Worm (Caenorhabditis elegans) whole organism, young adult: ENCODE data around the gene C52E4.12.
A peak's percentile ranks its signal among the peaks of the same experiment; 100 is the strongest.

ENCODE experiments used
- C06A6.2 ChIP-seq: fragments of 200-800 bp; sonication (Bioruptor generic); conservative IDR thresholded peaks from 2 replicates; pipeline ENCODE4 v1.3.6; 2022; ENCODE audit warnings: missing genetic modification characterization, missing compliant biosample characterization
- C17E4.6 ChIP-seq: fragments of 200-800 bp; sonication (Bioruptor generic); IDR thresholded peaks from 2 replicates; pipeline ENCODE4 v1.3.6; 2022; ENCODE audit warnings: missing genetic modification reagents, missing genetic modification characterization, missing compliant biosample characterization
- F10E7.11 ChIP-seq: sonication (generic microtip); optimal IDR thresholded peaks from 2 replicates; lab custom pipeline; 2017; ENCODE audit warnings: mild to moderate bottlenecking, missing genetic modification characterization, moderate library complexity, missing compliant biosample characterization
- F37B4.10 ChIP-seq: fragments of 200-800 bp; sonication (Bioruptor generic); IDR thresholded peaks from 2 replicates; pipeline ENCODE4 v1.3.6; 2022; ENCODE audit warnings: missing genetic modification characterization, missing compliant biosample characterization
- F39B2.1 ChIP-seq: fragments of 200-800 bp; sonication (Bioruptor generic); IDR thresholded peaks from 2 replicates; pipeline ENCODE4 v1.3.6; 2022; ENCODE audit warnings: missing genetic modification reagents, missing genetic modification characterization, missing compliant biosample characterization
- F52B5.7 ChIP-seq: sonication (generic microtip); optimal IDR thresholded peaks from 2 replicates; lab custom pipeline; 2016; ENCODE audit warnings: mild to moderate bottlenecking, missing genetic modification characterization, missing compliant biosample characterization
- K12H6.12 ChIP-seq: fragments of 200-800 bp; sonication (Bioruptor generic); optimal IDR thresholded peaks from 2 replicates; lab custom pipeline; 2018; ENCODE audit warnings: mild to moderate bottlenecking, missing genetic modification characterization, missing compliant biosample characterization
- T07F8.4 ChIP-seq: sonication (generic microtip); optimal IDR thresholded peaks from 2 replicates; lab custom pipeline; 2016; ENCODE audit warnings: mild to moderate bottlenecking, missing genetic modification characterization, moderate library complexity, missing compliant biosample characterization
- Y53G8AR.9 ChIP-seq: fragments of 200-800 bp; sonication (Bioruptor generic); conservative IDR thresholded peaks from 2 replicates; pipeline ENCODE4 v1.3.6; 2022; ENCODE audit warnings: missing genetic modification reagents, missing genetic modification characterization, missing compliant biosample characterization
- Y79H2A.3 ChIP-seq: fragments of 200-800 bp; sonication (Bioruptor generic); conservative IDR thresholded peaks from 2 replicates; pipeline ENCODE4 v1.3.6; 2022; ENCODE audit warnings: missing genetic modification reagents, missing genetic modification characterization, missing compliant biosample characterization
- Y95B8A.8 ChIP-seq: fragments of 200-800 bp; sonication (Bioruptor generic); IDR thresholded peaks from 2 replicates; pipeline ENCODE4 v1.3.6; 2022; ENCODE audit warnings: missing genetic modification reagents, missing genetic modification characterization, missing compliant biosample characterization
- ZK185.1 ChIP-seq: sonication (generic microtip); optimal IDR thresholded peaks from 2 replicates; lab custom pipeline; 2016; ENCODE audit warnings: mild to moderate bottlenecking, missing genetic modification characterization, missing compliant biosample characterization; ENCODE audit not compliant: poor library complexity, severe bottlenecking
- akir-1 ChIP-seq: fragments of 200-800 bp; sonication (Bioruptor generic); optimal IDR thresholded peaks from 2 replicates; lab custom pipeline; 2018; ENCODE audit warnings: mild to moderate bottlenecking, missing genetic modification characterization, moderate library complexity, missing compliant biosample characterization
- ama-1 ChIP-seq, 3 experiments: fragments of 150-350 bp in 1 of 3; sonication (generic microtip) in 2 of 3; optimal IDR thresholded peaks; 2 replicates each; lab custom pipeline; 2014 to 2018; ENCODE audit warnings: missing biosample characterization in 2 of 3, missing genetic modification characterization in 2 of 3, missing genetic modification reagents in 2 of 3
- aptf-3 ChIP-seq: fragments of 200-800 bp; sonication (Bioruptor generic); IDR thresholded peaks from 2 replicates; pipeline ENCODE4 v1.3.6; 2022; ENCODE audit warnings: missing genetic modification characterization, missing compliant biosample characterization
- atf-7 ChIP-seq: sonication (generic microtip); optimal IDR thresholded peaks from 2 replicates; lab custom pipeline; 2017; ENCODE audit warnings: mild to moderate bottlenecking, missing genetic modification characterization, missing compliant biosample characterization
- attf-3 ChIP-seq: fragments of 200-800 bp; sonication (Bioruptor generic); conservative IDR thresholded peaks from 2 replicates; pipeline ENCODE4 v1.3.6; 2022; ENCODE audit warnings: missing genetic modification reagents, missing genetic modification characterization, missing compliant biosample characterization
- attf-6 ChIP-seq: fragments of 200-800 bp; sonication (Bioruptor generic); IDR thresholded peaks from 2 replicates; pipeline ENCODE4 v1.3.6; 2022; ENCODE audit warnings: missing genetic modification reagents, missing genetic modification characterization, missing compliant biosample characterization
- ceh-40 ChIP-seq: fragments of 200-800 bp; sonication (Bioruptor generic); IDR thresholded peaks from 2 replicates; pipeline ENCODE4 v1.3.6; 2022; ENCODE audit warnings: missing genetic modification characterization, missing compliant biosample characterization
- ceh-58 ChIP-seq: fragments of 200-800 bp; sonication (Bioruptor generic); IDR thresholded peaks from 2 replicates; pipeline ENCODE4 v1.3.6; 2022; ENCODE audit warnings: missing genetic modification characterization, missing compliant biosample characterization
- ceh-91 ChIP-seq: fragments of 200-800 bp; sonication (Bioruptor generic); IDR thresholded peaks from 2 replicates; pipeline ENCODE4 v1.3.6; 2022; ENCODE audit warnings: missing genetic modification reagents, missing genetic modification characterization, missing compliant biosample characterization
- dox-1 ChIP-seq: fragments of 200-800 bp; sonication (Bioruptor generic); IDR thresholded peaks from 2 replicates; pipeline ENCODE4 v1.3.6; 2022; ENCODE audit warnings: missing genetic modification reagents, missing genetic modification characterization, missing compliant biosample characterization
- dpff-1 ChIP-seq: sonication (generic microtip); optimal IDR thresholded peaks from 2 replicates; lab custom pipeline; 2017; ENCODE audit warnings: mild to moderate bottlenecking, missing genetic modification characterization, missing compliant biosample characterization
- dpl-1 ChIP-seq: fragments of 150-350 bp; optimal IDR thresholded peaks from 2 replicates; lab custom pipeline; 2014; ENCODE audit warnings: missing biosample characterization, missing genetic modification reagents, missing genetic modification characterization
- egl-44 ChIP-seq: fragments of 200-800 bp; sonication (Bioruptor generic); IDR thresholded peaks from 2 replicates; pipeline ENCODE4 v1.3.6; 2022; ENCODE audit warnings: missing genetic modification reagents, missing genetic modification characterization, missing compliant biosample characterization
- egrh-3 ChIP-seq: fragments of 200-800 bp; sonication (Bioruptor generic); IDR thresholded peaks from 2 replicates; pipeline ENCODE4 v1.3.6; 2022; ENCODE audit warnings: missing genetic modification reagents, missing genetic modification characterization, missing compliant biosample characterization
- him-1 ChIP-seq: sonication (generic microtip); optimal IDR thresholded peaks from 2 replicates; lab custom pipeline; 2016; ENCODE audit warnings: missing genotype, missing genetic modification reagents, missing genetic modification characterization, missing compliant biosample characterization
- hlh-26 ChIP-seq: fragments of 200-800 bp; sonication (Bioruptor generic); conservative IDR thresholded peaks from 2 replicates; pipeline ENCODE4 v1.3.6; 2022; ENCODE audit warnings: missing genetic modification reagents, missing genetic modification characterization, missing compliant biosample characterization
- let-607 ChIP-seq, 2 experiments: fragments of 200-800 bp in 1 of 2; sonication (Bioruptor generic) in 1 of 2; sonication (generic microtip) in 1 of 2; optimal IDR thresholded peaks; 2 replicates each; lab custom pipeline; 2016 to 2018; ENCODE audit warnings: mild to moderate bottlenecking in 2 of 2, missing compliant biosample characterization in 2 of 2, missing genetic modification characterization in 2 of 2, moderate library complexity in 2 of 2, missing genotype in 1 of 2
- lin-26 ChIP-seq: fragments of 200-800 bp; sonication (Bioruptor generic); IDR thresholded peaks from 2 replicates; pipeline ENCODE4 v1.3.6; 2022; ENCODE audit warnings: missing genetic modification reagents, missing genetic modification characterization, missing compliant biosample characterization
- lin-35 ChIP-seq, 3 experiments: fragments of 150-350 bp in 2 of 3; sonication (generic microtip) in 1 of 3; optimal IDR thresholded peaks; 2 replicates each; lab custom pipeline; 2014 to 2018; ENCODE audit warnings: missing biosample characterization in 3 of 3, missing genetic modification characterization in 3 of 3, missing genetic modification reagents in 3 of 3
- lin-40 ChIP-seq: sonication (generic microtip); optimal IDR thresholded peaks from 2 replicates; lab custom pipeline; 2016; ENCODE audit warnings: missing genetic modification characterization, mild to moderate bottlenecking, missing compliant biosample characterization, missing genotype, missing genetic modification reagents
- mxl-1 ChIP-seq: sonication (generic microtip); optimal IDR thresholded peaks from 2 replicates; lab custom pipeline; 2016; ENCODE audit warnings: missing genetic modification characterization, missing compliant biosample characterization
- nfya-1 ChIP-seq: sonication (generic microtip); optimal IDR thresholded peaks from 2 replicates; lab custom pipeline; 2017; ENCODE audit warnings: antibody characterized with exemption, missing compliant biosample characterization, missing genetic modification characterization, borderline replicate concordance; ENCODE audit not compliant: insufficient read depth
- nfyb-1 ChIP-seq: fragments of 200-800 bp; sonication (Bioruptor generic); IDR thresholded peaks from 2 replicates; pipeline ENCODE4 v1.3.6; 2022; ENCODE audit warnings: missing genetic modification reagents, missing genetic modification characterization, missing compliant biosample characterization
- nhr-179 ChIP-seq: sonication (generic microtip); optimal IDR thresholded peaks from 2 replicates; lab custom pipeline; 2016; ENCODE audit warnings: mild to moderate bottlenecking, missing genetic modification characterization, missing compliant biosample characterization
- pbrm-1 ChIP-seq: fragments of 200-800 bp; sonication (Bioruptor generic); IDR thresholded peaks from 2 replicates; pipeline ENCODE4 v1.3.6; 2022; ENCODE audit warnings: missing genetic modification reagents, missing genetic modification characterization, missing compliant biosample characterization
- rec-8 ChIP-seq, 2 experiments: sonication (generic microtip); optimal IDR thresholded peaks; 2 replicates each; lab custom pipeline; 2016; ENCODE audit warnings: mild to moderate bottlenecking in 2 of 2, missing genetic modification characterization in 2 of 2, missing genetic modification reagents in 2 of 2, missing genotype in 2 of 2, missing biosample characterization in 1 of 2, missing compliant biosample characterization in 1 of 2, moderate library complexity in 1 of 2
- snpc-1.3 ChIP-seq: sonication (generic microtip); optimal IDR thresholded peaks from 2 replicates; lab custom pipeline; 2017; ENCODE audit warnings: missing genetic modification characterization, mild to moderate bottlenecking, missing compliant biosample characterization, antibody characterized with exemption, moderate library complexity, missing genotype, missing genetic modification reagents; ENCODE audit not compliant: insufficient read depth
- snpc-4 ChIP-seq, 5 experiments: fragments of 150-350 bp in 1 of 5; sonication (generic microtip) in 4 of 5; optimal IDR thresholded peaks; 2 replicates each; lab custom pipeline; 2014 to 2018; ENCODE audit warnings: missing genetic modification characterization in 5 of 5, missing biosample characterization in 3 of 5, antibody characterized with exemption in 2 of 5, mild to moderate bottlenecking in 2 of 5, missing compliant biosample characterization in 2 of 5, missing genotype in 2 of 5, moderate library complexity in 2 of 5, missing genetic modification reagents in 1 of 5
- tbx-9 ChIP-seq: sonication (generic microtip); optimal IDR thresholded peaks from 2 replicates; lab custom pipeline; 2016; ENCODE audit warnings: borderline replicate concordance, missing genetic modification characterization, inconsistent platforms, missing compliant biosample characterization
- unc-62 ChIP-seq: fragments of 150-350 bp; optimal IDR thresholded peaks from 2 replicates; lab custom pipeline; 2014; ENCODE audit warnings: missing biosample characterization, missing genetic modification reagents, missing genetic modification characterization
- ztf-18 ChIP-seq: sonication (generic microtip); optimal IDR thresholded peaks from 2 replicates; lab custom pipeline; 2016; ENCODE audit warnings: missing genotype, mild to moderate bottlenecking, missing genetic modification characterization, missing compliant biosample characterization
- ztf-6 ChIP-seq: fragments of 200-800 bp; sonication (Bioruptor generic); IDR thresholded peaks from 2 replicates; pipeline ENCODE4 v1.3.6; 2022; ENCODE audit warnings: missing genetic modification reagents, missing genetic modification characterization, missing compliant biosample characterization

C52E4.12 gene

DNA sequence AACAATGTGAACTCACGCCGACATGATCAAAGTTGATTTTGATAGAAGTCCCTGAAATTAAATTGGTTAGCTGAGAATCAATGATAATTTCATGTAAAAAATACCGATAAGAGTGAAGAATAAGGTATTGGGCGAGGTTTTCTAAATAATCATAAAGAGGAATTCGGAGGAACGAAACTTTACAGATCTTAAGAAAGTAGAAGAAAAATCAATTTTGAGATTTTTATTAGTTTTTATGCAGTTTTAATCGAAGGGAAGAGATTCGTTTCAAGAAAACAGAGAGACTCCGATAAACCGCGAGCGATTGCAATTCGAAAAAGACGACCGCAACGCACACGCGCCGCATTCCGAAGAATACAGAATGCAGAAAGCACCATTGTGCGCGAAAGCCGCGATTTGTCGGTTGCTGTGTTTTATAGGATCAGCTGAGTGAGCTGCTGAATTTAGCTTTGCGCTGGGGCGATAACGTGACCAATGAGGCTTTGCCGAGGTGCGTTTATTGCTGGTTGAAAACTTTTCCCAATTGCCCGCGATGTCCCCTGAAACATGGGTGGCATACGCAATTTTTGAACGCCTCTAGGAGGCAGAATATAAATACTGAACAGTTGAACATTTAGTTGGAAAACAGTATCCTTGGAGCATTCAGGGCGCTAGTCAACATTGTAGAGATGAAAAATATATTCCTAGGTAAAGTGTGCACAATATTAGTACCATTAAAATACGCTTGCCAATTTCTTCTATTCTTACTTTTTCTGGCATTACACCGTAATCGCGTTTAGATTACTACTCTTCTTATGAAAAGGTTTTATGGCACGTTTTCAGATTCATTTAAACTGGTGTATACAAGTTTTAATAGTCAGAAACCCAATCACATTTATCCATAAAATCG lies 16.0 kb upstream of the C52E4.12 start, which contains the start of gene snr-4 (continued):
- TF ChIP-seq pbrm-1 (GFP tag; lab: Robert Waterston, UW) (peak; percentile 99), ZK185.1 (tag; lab: Kevin White, UChicago) (peak; percentile 73), mxl-1 (tag; lab: Kevin White, UChicago) (no peak), egrh-3 (GFP tag; lab: Robert Waterston, UW) (peak; percentile 53; the same call in 1 of the 2 replicates), him-1 (peak; percentile 92), Y95B8A.8 (GFP tag; lab: Robert Waterston, UW) (no peak), ztf-18 (tag; lab: Kevin White, UChicago) (peak; percentile 79), ceh-91 (peak; percentile 83), nfya-1 (tag; lab: Kevin White, UChicago) (no peak), nfyb-1 (GFP tag; lab: Robert Waterston, UW) (peak; percentile 97), hlh-26 (no peak), F10E7.11 (peak; percentile 7), C06A6.2 (GFP tag; lab: Robert Waterston, UW) (peak; percentile 88), snpc-4 (GFP tag; optimal IDR thresholded peaks at IDR 0.05; lab: Kevin White, UChicago) (peak; percentile 99), snpc-4 (tag; optimal IDR thresholded peaks at IDR 0.05; lab: Kevin White, UChicago) (peak; percentile 99 to 100 (median 99)), C17E4.6 (peak; percentile 97), ztf-6 (GFP tag; lab: Robert Waterston, UW) (peak; percentile 48; the same call in 1 of the 2 replicates), K12H6.12 (tag; lab: Kevin White, UChicago) (peak; percentile 88), dox-1 (peak; percentile 98), tbx-9 (tag; lab: Kevin White, UChicago) (no peak), rec-8 (tag; optimal IDR thresholded peaks at IDR 0.05; lab: Kevin White, UChicago) (peak in 1 of 2 experiments; percentile 37), dpl-1 (GFP tag; lab: Kevin White, UChicago) (peak; percentile 44), attf-6 (GFP tag; lab: Robert Waterston, UW) (peak; percentile 93), Y79H2A.3 (GFP tag; lab: Robert Waterston, UW) (peak; percentile 79), ceh-40 (0 out of 2 replicates have a peak, but pooled peaks have one; percentile 27), ceh-58 (GFP tag; lab: Robert Waterston, UW) (no peak), snpc-1.3 (tag; lab: Kevin White, UChicago) (peak; percentile 94), lin-26 (GFP tag; lab: Robert Waterston, UW) (peak; percentile 73), aptf-3 (0 out of 2 replicates have a peak, but pooled peaks have one; percentile 6), F37B4.10 (GFP tag; lab: Robert Waterston, UW) (0 out of 2 replicates have a peak, but pooled peaks have one; percentile 58), dpff-1 (tag; lab: Kevin White, UChicago) (peak; percentile 83), lin-35 (GFP tag; optimal IDR thresholded peaks at IDR 0.05; lab: Kevin White, UChicago) (peak in 2 of 3 experiments; percentile 65 to 79), F52B5.7 (tag; lab: Kevin White, UChicago) (peak; percentile 78), ama-1 (optimal IDR thresholded peaks at IDR 0.05; lab: Kevin White, UChicago) (peak; percentile 80), ama-1 (GFP tag; optimal IDR thresholded peaks at IDR 0.05; lab: Kevin White, UChicago) (no peak), lin-40 (tag; lab: Kevin White, UChicago) (peak; percentile 93), nhr-179 (tag; lab: Kevin White, UChicago) (no peak), F39B2.1 (no peak), Y53G8AR.9 (GFP tag; lab: Robert Waterston, UW) (peak; percentile 92), akir-1 (GFP tag; lab: Kevin White, UChicago) (no peak), atf-7 (peak; percentile 81), let-607 (tag; optimal IDR thresholded peaks at IDR 0.05; lab: Kevin White, UChicago) (peak; percentile 63 to 68), unc-62 (GFP tag; lab: Kevin White, UChicago) (no peak), attf-3 (GFP tag; lab: Robert Waterston, UW) (peak; percentile 83), T07F8.4 (tag; lab: Kevin White, UChicago) (peak; percentile 48), egl-44 (GFP tag; lab: Robert Waterston, UW) (peak; percentile 74; the same call in 1 of the 2 replicates)
